Worm (Caenorhabditis elegans) whole organism, late embryonic: Measurements from ENCODE around the gene B0563.9.

Experiments used
- C38D4.7 ChIP-seq: fragments of 200-800 bp; sonication (Bioruptor generic); optimal IDR thresholded peaks from 2 replicates; lab custom pipeline; 2018; ENCODE audit warnings: mild to moderate bottlenecking, missing genetic modification characterization, moderate library complexity, missing compliant biosample characterization
- K02D7.2 ChIP-seq: sonication (generic microtip); optimal IDR thresholded peaks from 2 replicates; lab custom pipeline; 2017; ENCODE audit warnings: mild to moderate bottlenecking, missing genetic modification characterization, missing compliant biosample characterization
- Y22D7AL.16 ChIP-seq: sonication (generic microtip); optimal IDR thresholded peaks from 2 replicates; lab custom pipeline; 2016; ENCODE audit warnings: missing genetic modification characterization, missing compliant biosample characterization
- ahr-1 ChIP-seq: sonication (generic microtip); optimal IDR thresholded peaks from 2 replicates; lab custom pipeline; 2016; ENCODE audit warnings: missing genetic modification characterization, missing compliant biosample characterization
- ceh-18 ChIP-seq: sonication (generic microtip); optimal IDR thresholded peaks from 2 replicates; lab custom pipeline; 2016; ENCODE audit warnings: missing genetic modification characterization, missing compliant biosample characterization
- ceh-24 ChIP-seq: sonication (generic microtip); optimal IDR thresholded peaks from 2 replicates; lab custom pipeline; 2016; ENCODE audit warnings: mild to moderate bottlenecking, missing genetic modification characterization, missing compliant biosample characterization
- ceh-31 ChIP-seq: sonication (generic microtip); optimal IDR thresholded peaks from 2 replicates; lab custom pipeline; 2016; ENCODE audit warnings: missing genetic modification characterization, missing compliant biosample characterization
- ceh-34 ChIP-seq: sonication (generic microtip); optimal IDR thresholded peaks from 2 replicates; lab custom pipeline; 2016; ENCODE audit warnings: mild to moderate bottlenecking, missing genetic modification characterization, missing compliant biosample characterization
- ceh-45 ChIP-seq: fragments of 200-800 bp; sonication (Bioruptor generic); IDR thresholded peaks from 2 replicates; pipeline ENCODE4 v1.3.6; 2022; ENCODE audit warnings: missing genetic modification reagents, missing genetic modification characterization, missing compliant biosample characterization
- ceh-9 ChIP-seq: sonication (generic microtip); optimal IDR thresholded peaks from 2 replicates; lab custom pipeline; 2016; ENCODE audit warnings: mild to moderate bottlenecking, missing genetic modification characterization, inconsistent platforms, missing compliant biosample characterization
- che-1 ChIP-seq: sonication (generic microtip); optimal IDR thresholded peaks from 2 replicates; lab custom pipeline; 2016; ENCODE audit warnings: mild to moderate bottlenecking, missing genetic modification characterization, missing compliant biosample characterization
- elt-4 ChIP-seq: sonication (generic microtip); optimal IDR thresholded peaks from 2 replicates; lab custom pipeline; 2016; ENCODE audit warnings: missing genetic modification characterization, missing compliant biosample characterization
- ets-4 ChIP-seq: sonication (generic microtip); optimal IDR thresholded peaks from 2 replicates; lab custom pipeline; 2016; ENCODE audit warnings: missing genetic modification characterization, missing compliant biosample characterization
- fax-1 ChIP-seq: sonication (generic microtip); optimal IDR thresholded peaks from 2 replicates; lab custom pipeline; 2016; ENCODE audit warnings: missing genotype, missing genetic modification characterization, missing compliant biosample characterization
- fkh-10 ChIP-seq: fragments of 150-350 bp; optimal IDR thresholded peaks from 2 replicates; lab custom pipeline; 2014; ENCODE audit warnings: missing biosample characterization, missing genetic modification reagents, missing genetic modification characterization
- gmeb-2 ChIP-seq: sonication (generic microtip); optimal IDR thresholded peaks from 2 replicates; lab custom pipeline; 2016; ENCODE audit warnings: missing genetic modification characterization, inconsistent platforms, missing compliant biosample characterization
- hlh-13 ChIP-seq: fragments of 200-800 bp; sonication (Bioruptor generic); optimal IDR thresholded peaks from 2 replicates; lab custom pipeline; 2018; ENCODE audit warnings: mild to moderate bottlenecking, missing genetic modification characterization, missing compliant biosample characterization
- hlh-15 ChIP-seq: sonication (generic microtip); optimal IDR thresholded peaks from 2 replicates; lab custom pipeline; 2016; ENCODE audit warnings: missing genetic modification characterization, missing compliant biosample characterization
- hlh-30 ChIP-seq: sonication (generic microtip); optimal IDR thresholded peaks from 2 replicates; lab custom pipeline; 2017; ENCODE audit warnings: antibody characterized with exemption, missing genetic modification characterization, missing compliant biosample characterization; ENCODE audit not compliant: insufficient read depth
- hlh-6 ChIP-seq: sonication (generic microtip); optimal IDR thresholded peaks from 2 replicates; lab custom pipeline; 2016; ENCODE audit warnings: missing genotype, missing genetic modification characterization, missing compliant biosample characterization
- lin-11 ChIP-seq: fragments of 200-800 bp; sonication (Bioruptor generic); optimal IDR thresholded peaks from 2 replicates; lab custom pipeline; 2018; ENCODE audit warnings: mild to moderate bottlenecking, missing genetic modification characterization, missing compliant biosample characterization
- nfya-1 ChIP-seq: sonication (generic microtip); optimal IDR thresholded peaks from 2 replicates; lab custom pipeline; 2017; ENCODE audit warnings: missing genetic modification characterization, mild to moderate bottlenecking, missing compliant biosample characterization, antibody characterized with exemption, moderate library complexity
- nhr-232 ChIP-seq: sonication (generic microtip); optimal IDR thresholded peaks from 2 replicates; lab custom pipeline; 2016; ENCODE audit warnings: missing genetic modification characterization, missing compliant biosample characterization
- pax-1 ChIP-seq: fragments of 150-350 bp; optimal IDR thresholded peaks from 2 replicates; lab custom pipeline; 2014; ENCODE audit warnings: missing biosample characterization, missing genetic modification characterization
- pha-4 ChIP-seq: fragments of 150-350 bp; optimal IDR thresholded peaks from 2 replicates; lab custom pipeline; 2018; ENCODE audit warnings: missing biosample characterization, missing genetic modification reagents, missing genetic modification characterization
- pqm-1 ChIP-seq: sonication (generic microtip); optimal IDR thresholded peaks from 2 replicates; lab custom pipeline; 2016; ENCODE audit warnings: missing genetic modification characterization, missing compliant biosample characterization
- pros-1 ChIP-seq: fragments of 150-350 bp; optimal IDR thresholded peaks from 2 replicates; lab custom pipeline; 2014; ENCODE audit warnings: missing biosample characterization, missing genetic modification reagents, missing genetic modification characterization
- ref-2 ChIP-seq: sonication (generic microtip); optimal IDR thresholded peaks from 2 replicates; lab custom pipeline; 2016; ENCODE audit warnings: missing genetic modification characterization, missing compliant biosample characterization
- sox-2 ChIP-seq: fragments of 200-800 bp; sonication (Bioruptor generic); IDR thresholded peaks from 2 replicates; pipeline ENCODE4 v1.3.6; 2022; ENCODE audit warnings: missing genetic modification reagents, missing genetic modification characterization, missing compliant biosample characterization
- syd-9 ChIP-seq: sonication (generic microtip); optimal IDR thresholded peaks from 2 replicates; lab custom pipeline; 2016; ENCODE audit warnings: mild to moderate bottlenecking, missing genetic modification characterization, moderate library complexity, missing compliant biosample characterization
- tbx-2 ChIP-seq: sonication (generic microtip); optimal IDR thresholded peaks from 2 replicates; lab custom pipeline; 2016; ENCODE audit warnings: missing genetic modification characterization, missing compliant biosample characterization
- ttx-3 ChIP-seq: sonication (generic microtip); optimal IDR thresholded peaks from 2 replicates; lab custom pipeline; 2016; ENCODE audit warnings: missing genetic modification reagents, missing genetic modification characterization, missing compliant biosample characterization
- unc-42 ChIP-seq: sonication (generic microtip); optimal IDR thresholded peaks from 2 replicates; lab custom pipeline; 2016; ENCODE audit warnings: missing genotype, missing genetic modification characterization, missing compliant biosample characterization
- unc-55 ChIP-seq: sonication (generic microtip); optimal IDR thresholded peaks from 2 replicates; lab custom pipeline; 2017; ENCODE audit warnings: missing biosample characterization, missing genetic modification reagents, missing genetic modification characterization
- unc-86 ChIP-seq: sonication (generic microtip); optimal IDR thresholded peaks from 2 replicates; lab custom pipeline; 2016; ENCODE audit warnings: missing genetic modification characterization, missing compliant biosample characterization

B0563.9 gene

ce11 chrX:9171241-9171640 is 2.9 kb downstream of the B0563.9 start, which contains the start of gene B0563.1:
Gene B0563.1, plus strand, starts transcription at chrX:9171541.
- TF ChIP-seq fax-1 (tag; lab: Kevin White, UChicago), result no peak
- no peak for TF ChIP-seq nhr-232 (tag; lab: Kevin White, UChicago)
- no peak for TF ChIP-seq hlh-6 (tag; lab: Kevin White, UChicago)
- TF ChIP-seq ets-4 (tag; lab: Kevin White, UChicago), result no peak
- no peak for TF ChIP-seq K02D7.2 (tag; lab: Kevin White, UChicago)
- TF ChIP-seq ceh-31 (tag; lab: Kevin White, UChicago), result no peak
- no peak for TF ChIP-seq unc-55 (GFP tag; lab: Kevin White, UChicago)
- TF ChIP-seq Y22D7AL.16 (tag; lab: Kevin White, UChicago), result no peak
- no peak for TF ChIP-seq ceh-18

- TF ChIP-seq pha-4 (tag; lab: Kevin White, UChicago) (no peak), pax-1 (tag; lab: Kevin White, UChicago) (no peak), ceh-31 (tag; lab: Kevin White, UChicago) (no peak), ceh-18 (no peak), fax-1 (tag; lab: Kevin White, UChicago) (no peak), ref-2 (no peak), ceh-34 (tag; lab: Kevin White, UChicago) (no peak), pros-1 (tag; lab: Kevin White, UChicago) (no peak), ahr-1 (tag; lab: Kevin White, UChicago) (no peak), lin-11 (tag; lab: Kevin White, UChicago) (no peak), pqm-1 (tag; lab: Kevin White, UChicago) (no peak), syd-9 (no peak), ceh-24 (no peak), fkh-10 (no peak), hlh-13 (GFP tag; lab: Kevin White, UChicago) (no peak), K02D7.2 (tag; lab: Kevin White, UChicago) (no peak)
These were observed 3.9 kb downstream of the B0563.9 start, which contains the start of gene B0563.18 for ce11 chrX:9172278-9172677. Gene B0563.18, plus strand, starts transcription at chrX:9172578.

- TF ChIP-seq tbx-2 (no peak), ceh-31 (tag; lab: Kevin White, UChicago) (no peak), hlh-13 (GFP tag; lab: Kevin White, UChicago) (no peak), hlh-30 (tag; lab: Kevin White, UChicago) (no peak), ahr-1 (tag; lab: Kevin White, UChicago) (no peak), hlh-6 (tag; lab: Kevin White, UChicago) (no peak), nhr-232 (tag; lab: Kevin White, UChicago) (no peak), pqm-1 (tag; lab: Kevin White, UChicago) (no peak), che-1 (tag; lab: Kevin White, UChicago) (no peak), unc-55 (GFP tag; lab: Kevin White, UChicago) (no peak), fax-1 (tag; lab: Kevin White, UChicago) (no peak), ets-4 (tag; lab: Kevin White, UChicago) (no peak), sox-2 (no peak), fkh-10 (no peak)
These were observed 4.4 kb downstream of the B0563.9 start for ce11 chrX:9172733-9173132.

ce11 chrX:9174409-9174808 is 6.1 kb downstream of the B0563.9 start, which contains the start of gene B0563.8:
Gene B0563.8, minus strand, starts transcription at chrX:9174509.
- TF ChIP-seq fkh-10, result no peak
- no peak for TF ChIP-seq ttx-3 (tag; lab: Kevin White, UChicago)
- no peak for TF ChIP-seq unc-86 (tag; lab: Kevin White, UChicago)
- TF ChIP-seq hlh-15 (tag; lab: Kevin White, UChicago), result no peak
- TF ChIP-seq ets-4 (tag; lab: Kevin White, UChicago), result no peak
- TF ChIP-seq unc-42 (tag; lab: Kevin White, UChicago), result no peak
- no peak for TF ChIP-seq ref-2
- no peak for TF ChIP-seq K02D7.2 (tag; lab: Kevin White, UChicago)
- no peak for TF ChIP-seq elt-4 (tag; lab: Kevin White, UChicago)

- TF ChIP-seq C38D4.7 (GFP tag; lab: Kevin White, UChicago) (no peak), nfya-1 (tag; lab: Kevin White, UChicago) (no peak), elt-4 (tag; lab: Kevin White, UChicago) (no peak), ref-2 (no peak), nhr-232 (tag; lab: Kevin White, UChicago) (no peak), ceh-45 (GFP tag; lab: Robert Waterston, UW) (no peak), tbx-2 (no peak), pax-1 (tag; lab: Kevin White, UChicago) (no peak), hlh-13 (GFP tag; lab: Kevin White, UChicago) (no peak), ceh-9 (no peak), gmeb-2 (tag; lab: Kevin White, UChicago) (no peak)
These were observed 12.5 kb downstream of the B0563.9 start, which contains the start of gene Y81B9A.4 for ce11 chrX:9180823-9181222. Gene Y81B9A.4, minus strand, starts transcription at chrX:9180923.
